Worm (Caenorhabditis elegans) whole organism, early embryonic: ENCODE data around the gene Y73B6BL.47.

Source experiments
- aly-1 ChIP-seq: sonication (generic microtip); optimal IDR thresholded peaks from 2 replicates; lab custom pipeline; 2016; ENCODE audit warnings: missing genetic modification characterization, missing compliant biosample characterization
- ama-1 ChIP-seq: fragments of 150-350 bp; optimal IDR thresholded peaks from 2 replicates; lab custom pipeline; 2014
- ceh-36 ChIP-seq: sonication (generic microtip); optimal IDR thresholded peaks from 2 replicates; lab custom pipeline; 2016; ENCODE audit warnings: missing genetic modification characterization, inconsistent platforms, missing compliant biosample characterization
- hmg-4 ChIP-seq: fragments of 200-800 bp; sonication (Bioruptor generic); optimal IDR thresholded peaks from 2 replicates; lab custom pipeline; 2018; ENCODE audit warnings: mild to moderate bottlenecking, missing genetic modification characterization, missing compliant biosample characterization

ce11 chrIV:6385010-6385409 is 23.2 kb downstream of the Y73B6BL.47 start:
- TF ChIP-seq hmg-4 (GFP tag; lab: Kevin White, UChicago): no peak
- no peak for TF ChIP-seq ama-1 (lab: Kevin White, UChicago)
- no peak for TF ChIP-seq ceh-36
- no peak for TF ChIP-seq aly-1 (tag; lab: Kevin White, UChicago)
